Fruit fly (Drosophila melanogaster) whole organism: ENCODE data around the gene teq.

ENCODE experiments used
- CG8478 ChIP-seq: fragments of >200 bp; optimal IDR thresholded peaks from 2 replicates; lab custom pipeline; 2018; ENCODE audit warnings: inconsistent platforms
- Dll ChIP-seq: fragments of >200 bp; optimal IDR thresholded peaks from 2 replicates; lab custom pipeline; 2017
- EcR ChIP-seq, 2 experiments: fragments of >200 bp; optimal IDR thresholded peaks; 2 replicates each; lab custom pipeline; 2017; ENCODE audit warnings: missing biosample characterization in 2 of 2, missing genetic modification characterization in 2 of 2, missing genetic modification reagents in 2 of 2
- pan ChIP-seq: fragments of >200 bp; optimal IDR thresholded peaks from 2 replicates; lab custom pipeline; 2017
- usp ChIP-seq: fragments of >200 bp; optimal IDR thresholded peaks from 2 replicates; lab custom pipeline; 2017; ENCODE audit warnings: missing biosample characterization, missing genetic modification characterization, mixed read lengths

DNA sequence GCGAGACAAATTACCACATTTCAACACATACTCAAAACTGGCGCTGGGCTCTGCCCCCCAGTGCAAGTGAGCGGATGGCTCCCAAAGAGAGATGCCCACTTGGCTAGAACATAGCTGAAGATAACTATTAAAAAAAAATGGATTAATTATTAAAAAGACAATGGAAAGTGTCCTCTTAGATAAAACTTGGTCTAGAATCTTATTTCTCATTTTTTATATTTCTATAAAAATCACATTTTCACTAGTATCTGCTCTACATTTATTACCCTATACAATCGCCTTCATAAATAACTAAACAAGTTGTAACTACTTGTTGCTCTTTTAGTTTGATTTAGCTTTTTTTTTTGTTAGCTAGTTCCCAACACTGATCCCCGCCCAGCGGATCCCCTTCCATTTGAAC lies 41.6 kb upstream of the teq start:
- TF ChIP-seq usp (GFP tag; lab: Kevin White, UChicago) (no peak), Dll (no peak), pan (lab: Kevin White, UChicago) (no peak), CG8478 (no peak), EcR (GFP tag; optimal IDR thresholded peaks at IDR 0.05; lab: Kevin White, UChicago) (no peak)
